Fruit fly (Drosophila melanogaster): Measurements from ENCODE around the gene 7B2.

DNA sequence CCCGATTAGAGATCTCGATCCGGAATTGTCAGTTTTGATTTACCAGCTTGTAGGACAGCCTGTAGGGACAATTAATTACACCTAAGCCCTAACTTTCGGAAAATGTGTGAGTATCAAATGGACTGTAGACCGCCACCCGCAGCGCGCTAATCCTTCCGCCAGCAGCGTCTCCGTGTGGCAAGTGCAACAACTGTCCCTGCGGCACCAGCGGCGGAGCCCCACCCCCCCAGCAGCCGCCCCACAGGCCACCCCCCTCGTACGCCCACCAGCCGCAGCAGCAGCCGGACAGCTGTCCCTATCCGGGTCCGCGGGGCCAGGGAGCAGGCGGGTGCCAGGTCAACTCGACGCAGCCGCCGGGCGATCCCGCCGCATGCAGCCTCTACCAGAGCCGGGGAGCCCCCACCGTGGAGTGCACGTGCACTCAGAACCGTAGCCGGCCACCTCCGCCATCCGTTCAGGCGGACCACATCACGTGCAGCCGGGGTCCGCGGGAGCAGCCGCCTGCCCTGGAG is 7.0 kb upstream of the 7B2 start, which contains the start of the genes CG31542 and CG34277:
- TF ChIP-seq ttk (optimal IDR thresholded peaks at IDR 0.05): no peak
- TF ChIP-seq h (optimal IDR thresholded peaks at IDR 0.05): no peak
- TF ChIP-seq psq (optimal IDR thresholded peaks at IDR 0.05): no peak
- TF ChIP-seq Sin3A (optimal IDR thresholded peaks at IDR 0.05): no peak
- no peak for TF ChIP-seq insv (optimal IDR thresholded peaks at IDR 0.05)
- no peak for TF ChIP-seq Myc (optimal IDR thresholded peaks at IDR 0.05)
